Worm (Caenorhabditis elegans) whole organism, L4 larva: ENCODE data around the gene C09E10.3.
A peak's percentile ranks its signal among the peaks of the same experiment; 100 is the strongest.

Source experiments
- D1046.2 ChIP-seq: fragments of 200-800 bp; sonication (Bioruptor generic); IDR thresholded peaks from 2 replicates; pipeline ENCODE4 v1.3.6; 2022; ENCODE audit warnings: missing genetic modification characterization, missing compliant biosample characterization
- F26F4.8 ChIP-seq: fragments of 200-800 bp; sonication (Bioruptor generic); conservative IDR thresholded peaks from 2 replicates; pipeline ENCODE4 v1.3.6; 2022; ENCODE audit warnings: missing genetic modification characterization, missing compliant biosample characterization
- F37D6.2 ChIP-seq: sonication (generic microtip); optimal IDR thresholded peaks from 2 replicates; lab custom pipeline; 2016; ENCODE audit warnings: mild to moderate bottlenecking, missing genetic modification characterization, missing compliant biosample characterization
- F44E2.7 ChIP-seq: fragments of 200-800 bp; sonication (Bioruptor generic); IDR thresholded peaks from 2 replicates; pipeline ENCODE4 v2.1.2; 2022; ENCODE audit warnings: missing genetic modification characterization, missing compliant biosample characterization
- Y75B8A.6 ChIP-seq: fragments of 200-800 bp; sonication (Bioruptor generic); IDR thresholded peaks from 2 replicates; pipeline ENCODE4 v1.3.6; 2022; ENCODE audit warnings: missing genetic modification reagents, missing genetic modification characterization, missing compliant biosample characterization
- aha-1 ChIP-seq: fragments of 150-350 bp; peaks from one replicate; lab custom pipeline; 2014; ENCODE audit warnings: missing biosample characterization, missing genetic modification characterization
- aly-2 ChIP-seq: sonication (generic microtip); optimal IDR thresholded peaks from 2 replicates; lab custom pipeline; 2018; ENCODE audit warnings: missing biosample characterization, missing genetic modification characterization
- ama-1 ChIP-seq: fragments of 150-350 bp; optimal IDR thresholded peaks from 2 replicates; lab custom pipeline; 2014; ENCODE audit warnings: inconsistent platforms, mixed read lengths
- ceh-44 ChIP-seq: fragments of 200-800 bp; sonication (Bioruptor generic); IDR thresholded peaks from 2 replicates; pipeline ENCODE4 v1.3.6; 2022; ENCODE audit warnings: missing genetic modification reagents, missing genetic modification characterization, missing compliant biosample characterization
- ceh-82 ChIP-seq: sonication (generic microtip); optimal IDR thresholded peaks from 2 replicates; lab custom pipeline; 2017; ENCODE audit warnings: missing biosample characterization, missing genetic modification characterization
- daf-12 ChIP-seq: fragments of 150-350 bp; optimal IDR thresholded peaks from 2 replicates; lab custom pipeline; 2014; ENCODE audit warnings: missing biosample characterization, missing genetic modification reagents, missing genetic modification characterization
- dmd-6 ChIP-seq: fragments of 200-800 bp; sonication (Bioruptor generic); IDR thresholded peaks from 2 replicates; pipeline ENCODE4 v1.3.6; 2022; ENCODE audit warnings: missing genetic modification reagents, missing genetic modification characterization, missing compliant biosample characterization
- dmd-9 ChIP-seq: fragments of 200-800 bp; sonication (Bioruptor generic); IDR thresholded peaks from 2 replicates; pipeline ENCODE4 v1.3.6; 2022; ENCODE audit warnings: missing genetic modification reagents, missing genetic modification characterization, missing compliant biosample characterization
- dpl-1 ChIP-seq: fragments of 150-350 bp; optimal IDR thresholded peaks from 2 replicates; lab custom pipeline; 2014; ENCODE audit warnings: missing biosample characterization, missing genetic modification reagents, missing genetic modification characterization
- duxl-1 ChIP-seq: sonication (generic microtip); optimal IDR thresholded peaks from 2 replicates; lab custom pipeline; 2016; ENCODE audit warnings: mild to moderate bottlenecking, missing genetic modification characterization, moderate library complexity, missing compliant biosample characterization; ENCODE audit not compliant: poor library complexity
- dve-1 ChIP-seq: sonication (generic microtip); optimal IDR thresholded peaks from 2 replicates; lab custom pipeline; 2017; ENCODE audit warnings: antibody characterized with exemption, mild to moderate bottlenecking, missing genetic modification characterization, missing compliant biosample characterization; ENCODE audit not compliant: insufficient read depth
- egl-43 ChIP-seq: fragments of 200-800 bp; sonication (Bioruptor generic); IDR thresholded peaks from 2 replicates; pipeline ENCODE4 v1.3.6; 2022; ENCODE audit warnings: missing genetic modification reagents, missing genetic modification characterization, missing compliant biosample characterization
- fkh-10 ChIP-seq: fragments of 150-350 bp; optimal IDR thresholded peaks from 2 replicates; lab custom pipeline; 2014; ENCODE audit warnings: missing biosample characterization, missing genetic modification reagents, missing genetic modification characterization
- hif-1 ChIP-seq, 2 experiments: sonication (generic microtip); optimal IDR thresholded peaks; 2 replicates each; lab custom pipeline; 2016 to 2017; ENCODE audit warnings: missing compliant biosample characterization in 2 of 2, missing genetic modification characterization in 2 of 2, missing genetic modification reagents in 2 of 2, missing genotype in 2 of 2, mild to moderate bottlenecking in 1 of 2
- hlh-11 ChIP-seq: fragments of 200-800 bp; sonication (Bioruptor generic); optimal IDR thresholded peaks from 2 replicates; lab custom pipeline; 2018; ENCODE audit warnings: mild to moderate bottlenecking, missing genetic modification characterization, missing compliant biosample characterization
- hlh-30 ChIP-seq: sonication (generic microtip); optimal IDR thresholded peaks from 2 replicates; lab custom pipeline; 2017; ENCODE audit warnings: antibody characterized with exemption, mild to moderate bottlenecking, missing genetic modification characterization, missing compliant biosample characterization; ENCODE audit not compliant: insufficient read depth
- hmg-1.1 ChIP-seq: fragments of 200-800 bp; sonication (Bioruptor generic); IDR thresholded peaks from 2 replicates; pipeline ENCODE4 v1.3.6; 2022; ENCODE audit warnings: missing genetic modification reagents, missing genetic modification characterization, missing compliant biosample characterization
- jun-1 ChIP-seq: fragments of 150-350 bp; optimal IDR thresholded peaks from 2 replicates; lab custom pipeline; 2014; ENCODE audit warnings: missing biosample characterization, missing genetic modification reagents, missing genetic modification characterization
- lin-29 ChIP-seq: fragments of 200-800 bp; sonication (Bioruptor generic); IDR thresholded peaks from 2 replicates; pipeline ENCODE4 v1.3.6; 2022; ENCODE audit warnings: missing genetic modification reagents, missing genetic modification characterization, missing compliant biosample characterization
- lir-3 ChIP-seq: sonication (generic microtip); optimal IDR thresholded peaks from 2 replicates; lab custom pipeline; 2016; ENCODE audit warnings: mild to moderate bottlenecking, missing genetic modification characterization, missing compliant biosample characterization
- mdt-29 ChIP-seq: fragments of 200-800 bp; sonication (Bioruptor generic); IDR thresholded peaks from 2 replicates; pipeline ENCODE4 v1.3.6; 2022; ENCODE audit warnings: missing genetic modification reagents, missing genetic modification characterization, missing compliant biosample characterization
- mes-2 ChIP-seq: sonication (generic microtip); optimal IDR thresholded peaks from 2 replicates; lab custom pipeline; 2016; ENCODE audit warnings: missing genotype, mild to moderate bottlenecking, missing genetic modification characterization, missing compliant biosample characterization; ENCODE audit not compliant: poor library complexity, severe bottlenecking
- mxl-2 ChIP-seq: fragments of 200-800 bp; sonication (Bioruptor generic); conservative IDR thresholded peaks from 2 replicates; pipeline ENCODE4 v1.3.6; 2022; ENCODE audit warnings: missing genetic modification reagents, missing genetic modification characterization, missing compliant biosample characterization
- nhr-102 ChIP-seq: sonication (generic microtip); optimal IDR thresholded peaks from 2 replicates; lab custom pipeline; 2016; ENCODE audit warnings: mild to moderate bottlenecking, missing genetic modification characterization, moderate library complexity, missing compliant biosample characterization
- nhr-11 ChIP-seq: fragments of 150-350 bp; optimal IDR thresholded peaks from 2 replicates; lab custom pipeline; 2014; ENCODE audit warnings: missing biosample characterization, missing genetic modification characterization
- nhr-237 ChIP-seq: sonication (generic microtip); optimal IDR thresholded peaks from 2 replicates; lab custom pipeline; 2017; ENCODE audit warnings: missing biosample characterization, missing genetic modification characterization
- nhr-41 ChIP-seq: fragments of 200-800 bp; sonication (Bioruptor generic); IDR thresholded peaks from 2 replicates; pipeline ENCODE4 v1.3.6; 2022; ENCODE audit warnings: missing genetic modification reagents, missing genetic modification characterization, missing compliant biosample characterization
- nhr-42 ChIP-seq: fragments of 200-800 bp; sonication (Bioruptor generic); IDR thresholded peaks from 2 replicates; pipeline ENCODE4 v1.3.6; 2022; ENCODE audit warnings: missing genetic modification characterization, missing compliant biosample characterization
- nhr-77 ChIP-seq: fragments of 150-350 bp; optimal IDR thresholded peaks from 2 replicates; lab custom pipeline; 2014; ENCODE audit warnings: missing biosample characterization, missing genetic modification characterization
- pha-4 ChIP-seq, 2 experiments: fragments of 150-350 bp in 1 of 2; fragments of 200-800 bp in 1 of 2; sonication (Bioruptor generic) in 1 of 2; IDR thresholded peaks in 1 of 2; optimal IDR thresholded peaks in 1 of 2; 2 replicates each; pipeline versions ENCODE4 v1.3.6 to Lab custom; 2014 to 2022; ENCODE audit warnings: missing genetic modification characterization in 2 of 2, missing genetic modification reagents in 2 of 2, missing biosample characterization in 1 of 2, missing compliant biosample characterization in 1 of 2
- rbr-2 ChIP-seq: sonication (generic microtip); optimal IDR thresholded peaks from 2 replicates; lab custom pipeline; 2016; ENCODE audit warnings: missing genotype, missing genetic modification characterization, missing compliant biosample characterization
- saeg-2 ChIP-seq: fragments of 200-800 bp; sonication (Bioruptor generic); IDR thresholded peaks from 2 replicates; pipeline ENCODE4 v1.3.6; 2022; ENCODE audit warnings: missing genetic modification reagents, missing genetic modification characterization, missing compliant biosample characterization
- set-16 ChIP-seq: fragments of 200-800 bp; sonication (Bioruptor generic); IDR thresholded peaks from 2 replicates; pipeline ENCODE4 v1.3.6; 2022; ENCODE audit warnings: missing genetic modification reagents, missing genetic modification characterization, missing compliant biosample characterization
- skn-1 ChIP-seq: fragments of 150-350 bp; optimal IDR thresholded peaks from 2 replicates; lab custom pipeline; 2014; ENCODE audit warnings: missing biosample characterization, missing genetic modification characterization
- spr-3 ChIP-seq: fragments of 200-800 bp; sonication (Bioruptor generic); optimal IDR thresholded peaks from 2 replicates; lab custom pipeline; 2018; ENCODE audit warnings: mild to moderate bottlenecking, missing genetic modification characterization, missing compliant biosample characterization
- tra-1 ChIP-seq: fragments of 200-800 bp; sonication (Bioruptor generic); IDR thresholded peaks from 2 replicates; pipeline ENCODE4 v1.3.6; 2022; ENCODE audit warnings: missing genetic modification reagents, missing genetic modification characterization, missing compliant biosample characterization
- zag-1 ChIP-seq: fragments of 150-350 bp; optimal IDR thresholded peaks from 2 replicates; lab custom pipeline; 2014; ENCODE audit warnings: missing biosample characterization, missing genetic modification characterization
- zfp-2 ChIP-seq: sonication (generic microtip); optimal IDR thresholded peaks from 2 replicates; lab custom pipeline; 2016; ENCODE audit warnings: mild to moderate bottlenecking, missing genetic modification characterization, missing compliant biosample characterization
- zip-2 ChIP-seq: fragments of 150-350 bp; optimal IDR thresholded peaks from 2 replicates; lab custom pipeline; 2014; ENCODE audit warnings: missing biosample characterization, missing genetic modification characterization
- ztf-7 ChIP-seq: fragments of 150-350 bp; optimal IDR thresholded peaks from 2 replicates; lab custom pipeline; 2014; ENCODE audit warnings: missing biosample characterization, missing genetic modification characterization

The C09E10.3 gene

ce11 chrX:1012385-1012866, 21.3 kb upstream of the C09E10.3 start (continued):
- TF ChIP-seq ceh-82 (no peak), D1046.2 (GFP tag; lab: Robert Waterston, UW) (0 out of 2 replicates have a peak, but pooled peaks have one; percentile 57), mdt-29 (0 out of 2 replicates have a peak, but pooled peaks have one; percentile 38), nhr-42 (peak; percentile 40; the same call in 1 of the 2 replicates), mxl-2 (GFP tag; lab: Robert Waterston, UW) (no peak), mes-2 (tag; lab: Kevin White, UChicago) (peak; percentile 22), daf-12 (tag; lab: Kevin White, UChicago) (no peak), saeg-2 (peak; percentile 58; the same call in 1 of the 2 replicates), tra-1 (GFP tag; lab: Robert Waterston, UW) (0 out of 2 replicates have a peak, but pooled peaks have one; percentile 32), hlh-11 (tag; lab: Kevin White, UChicago) (peak; percentile 27), fkh-10 (no peak), lir-3 (tag; lab: Kevin White, UChicago) (no peak), spr-3 (GFP tag; lab: Kevin White, UChicago) (no peak)

- TF ChIP-seq Y75B8A.6 (GFP tag; lab: Robert Waterston, UW) = no peak
- no peak for TF ChIP-seq zip-2
- TF ChIP-seq mes-2 (tag; lab: Kevin White, UChicago) = peak; percentile 63
- TF ChIP-seq ztf-7 (tag; lab: Kevin White, UChicago) = peak; percentile 51
- peak; percentile 63 for TF ChIP-seq duxl-1 (tag; lab: Kevin White, UChicago)
- no peak for TF ChIP-seq jun-1 (tag; lab: Kevin White, UChicago)
- TF ChIP-seq lin-29 (GFP tag; lab: Robert Waterston, UW) = no peak
- peak; percentile 60 for TF ChIP-seq nhr-102 (tag; lab: Kevin White, UChicago)
- TF ChIP-seq nhr-237 (tag; lab: Kevin White, UChicago) = no peak
- 0 out of 2 replicates have a peak, but pooled peaks have one; percentile 38 for TF ChIP-seq saeg-2
- TF ChIP-seq set-16 (GFP tag; lab: Robert Waterston, UW) = peak; percentile 78
- no peak for TF ChIP-seq ceh-82
- no peak for TF ChIP-seq lir-3 (tag; lab: Kevin White, UChicago)
- TF ChIP-seq aha-1 (tag; lab: Kevin White, UChicago) = peak; percentile 19
- no peak for TF ChIP-seq dpl-1
- TF ChIP-seq aly-2 (tag; lab: Kevin White, UChicago) = no peak
- no peak for TF ChIP-seq zag-1 (tag; lab: Kevin White, UChicago)
- peak; percentile 70 for TF ChIP-seq nhr-77 (tag; lab: Kevin White, UChicago)
- TF ChIP-seq rbr-2 (tag; lab: Kevin White, UChicago) = no peak
- peak; percentile 15 for TF ChIP-seq spr-3 (GFP tag; lab: Kevin White, UChicago)
- no peak for TF ChIP-seq F26F4.8 (GFP tag; lab: Robert Waterston, UW)
- TF ChIP-seq ceh-44 = no peak
- peak; percentile 85 for TF ChIP-seq dmd-6
- no peak for TF ChIP-seq nhr-42
- no peak for TF ChIP-seq fkh-10
- TF ChIP-seq dmd-9 = peak; percentile 70
- TF ChIP-seq F44E2.7 (GFP tag; lab: Robert Waterston, UW) = no peak
- no peak for TF ChIP-seq skn-1 (tag; lab: Kevin White, UChicago)
- TF ChIP-seq hlh-30 (tag; lab: Kevin White, UChicago) = peak; percentile 92
- TF ChIP-seq nhr-41 (GFP tag; lab: Robert Waterston, UW) = no peak
- TF ChIP-seq egl-43 = peak; percentile 68
- peak; percentile 43; the same call in 1 of the 2 replicates for TF ChIP-seq hmg-1.1 (GFP tag; lab: Robert Waterston, UW)
- TF ChIP-seq hif-1 (tag; optimal IDR thresholded peaks at IDR 0.05; lab: Kevin White, UChicago) = no peak
- TF ChIP-seq ama-1 (lab: Kevin White, UChicago) = peak; percentile 80
- no peak for TF ChIP-seq nhr-11
- peak; percentile 92 for TF ChIP-seq dve-1 (tag; lab: Kevin White, UChicago)
- TF ChIP-seq hlh-11 (tag; lab: Kevin White, UChicago) = peak; percentile 91
- TF ChIP-seq pha-4 (GFP tag; IDR thresholded peaks at IDR 0.05; lab: Robert Waterston, UW) = peak; percentile 64; the same call in 1 of the 2 replicates
- no peak for TF ChIP-seq pha-4 (tag; optimal IDR thresholded peaks at IDR 0.05; lab: Kevin White, UChicago)
- no peak for TF ChIP-seq F37D6.2 (tag; lab: Kevin White, UChicago)
- TF ChIP-seq zfp-2 (tag; lab: Kevin White, UChicago) = no peak
Measured at ce11 chrX:1010627-1011452, 19.7 kb upstream of the C09E10.3 start.
